Fruit fly (Drosophila melanogaster) whole organism, pupa: ENCODE measurements around the gene CG13857.

Experiments used
- CG13204 ChIP-seq: fragments of 200-800 bp; sonication (Bioruptor generic); optimal IDR thresholded peaks from 2 replicates; lab custom pipeline; 2018; ENCODE audit warnings: missing biosample characterization, mild to moderate bottlenecking, missing genetic modification characterization, moderate library complexity
- Snoo ChIP-seq: fragments of 200-800 bp; sonication (Bioruptor generic); optimal IDR thresholded peaks from 3 replicates; lab custom pipeline; 2017; ENCODE audit warnings: missing biosample characterization, mild to moderate bottlenecking, missing genetic modification characterization, inconsistent platforms

- no peak for TF ChIP-seq Snoo (tag; lab: Kevin White, UChicago)
- TF ChIP-seq CG13204 (GFP tag; lab: Kevin White, UChicago) = no peak
Measured at dm6 chr3R:22438301-22438700, 44.4 kb upstream of the CG13857 start.
